Fruit fly (Drosophila melanogaster): Measurements from ENCODE around the gene Wdr82.

Gene Wdr82

dm6 chr2L:8370364-8371326 lies 3.6 kb upstream of the Wdr82 start, which contains the start of gene CG17292 (continued):
- TF ChIP-seq ttk (GFP tag; IDR thresholded peaks at IDR 0.05) (no peak; the same call in 1 of the 2 replicates), CG17385 (GFP tag; optimal IDR thresholded peaks at IDR 0.05) (peak; percentile 62), CG17361 (GFP tag; IDR thresholded peaks at IDR 0.05) (no peak), Xbp1 (GFP tag; optimal IDR thresholded peaks at IDR 0.05) (peak; percentile 12), Sox100B (GFP tag; optimal IDR thresholded peaks at IDR 0.05) (peak; percentile 5), grau (tag; optimal IDR thresholded peaks at IDR 0.05) (peak; percentile 39), CG11398 (GFP tag; optimal IDR thresholded peaks at IDR 0.05) (peak; percentile 50), nerfin-2 (GFP tag; IDR thresholded peaks at IDR 0.05; ENCODE audit: partially characterized antibody) (peak; percentile 83), Hr51 (GFP tag; optimal IDR thresholded peaks at IDR 0.05) (peak in 1 of 2 experiments; percentile 23), CG9797 (GFP tag; optimal IDR thresholded peaks at IDR 0.05) (peak; percentile 13), CG7357 (GFP tag; IDR thresholded peaks at IDR 0.05) (0 out of 3 replicates have a peak, but pooled peaks have one; percentile 27), CG15269 (tag; optimal IDR thresholded peaks at IDR 0.05) (peak; percentile 63), CG6765 (GFP tag; optimal IDR thresholded peaks at IDR 0.05) (peak; percentile 29), CG12744 (GFP tag; optimal IDR thresholded peaks at IDR 0.05) (no peak), ftz-f1 (GFP tag; optimal IDR thresholded peaks at IDR 0.05) (peak; percentile 67), ranshi (GFP tag; IDR thresholded peaks at IDR 0.05) (peak; percentile 58; the same call in 1 of the 2 replicates), dmrt99B (tag; optimal IDR thresholded peaks at IDR 0.05) (peak; percentile 40), CG14441 (GFP tag; IDR thresholded peaks at IDR 0.05) (peak; percentile 53; the same call in 1 of the 2 replicates), CG8290 (GFP tag; optimal IDR thresholded peaks at IDR 0.05) (no peak), CG8290 (tag; optimal IDR thresholded peaks at IDR 0.05) (peak in 1 of 2 experiments; percentile 88), CG6791 (GFP tag; IDR thresholded peaks at IDR 0.05; ENCODE audit: partially characterized antibody) (peak; percentile 90), gt (GFP tag; IDR thresholded peaks at IDR 0.05) (no peak), PHDP (tag; optimal IDR thresholded peaks at IDR 0.05) (peak; percentile 54), tna (GFP tag; IDR thresholded peaks at IDR 0.05; ENCODE audit: partially characterized antibody) (peak; percentile 95), CG4328 (GFP tag; optimal IDR thresholded peaks at IDR 0.05) (peak; percentile 9), CTCF (GFP tag; optimal IDR thresholded peaks at IDR 0.05) (peak; percentile 57), maf-S (GFP tag; optimal IDR thresholded peaks at IDR 0.05) (peak; percentile 17), toy (GFP tag; IDR thresholded peaks at IDR 0.05) (no peak), Deaf1 (tag; optimal IDR thresholded peaks at IDR 0.05) (peak; percentile 76), CG11247 (GFP tag; IDR thresholded peaks at IDR 0.05) (peak; percentile 62; the same call in 1 of the 2 replicates), wor (GFP tag; IDR thresholded peaks at IDR 0.05) (no peak), tgo (GFP tag; IDR thresholded peaks at IDR 0.05) (peak; percentile 46; the same call in 2 of the 3 replicates), CG42726 (GFP tag; IDR thresholded peaks at IDR 0.05; ENCODE audit: partially characterized antibody) (peak; percentile 74), BtbVII (GFP tag; optimal IDR thresholded peaks at IDR 0.05) (peak; percentile 58), mam (GFP tag; optimal IDR thresholded peaks at IDR 0.05) (peak; percentile 3), CG2889 (GFP tag; IDR thresholded peaks at IDR 0.05) (no peak), ab (GFP tag; optimal IDR thresholded peaks at IDR 0.05) (no peak), Lim3 (GFP tag; IDR thresholded peaks at IDR 0.05) (0 out of 2 replicates have a peak, but pooled peaks have one; percentile 14), zfh1 (GFP tag; IDR thresholded peaks at IDR 0.05) (peak; percentile 49; the same call in 1 of the 3 replicates), so (GFP tag; IDR thresholded peaks at IDR 0.05) (peak; percentile 76; the same call in 2 of the 3 replicates), Scr (GFP tag; IDR thresholded peaks at IDR 0.05; ENCODE audit: partially characterized antibody) (peak; percentile 90), CG1602 (GFP tag; optimal IDR thresholded peaks at IDR 0.05) (no peak), Sry-β (GFP tag; optimal IDR thresholded peaks at IDR 0.05) (no peak), CG10209 (GFP tag; optimal IDR thresholded peaks at IDR 0.05) (peak; percentile 37), CG6254 (GFP tag; optimal IDR thresholded peaks at IDR 0.05) (peak; percentile 10), Med (GFP tag) (peak; percentile 95), CG18262 (tag; optimal IDR thresholded peaks at IDR 0.05) (no peak), crc (GFP tag; optimal IDR thresholded peaks at IDR 0.05) (no peak)

Measured in whole organism, embryonic.